Worm (Caenorhabditis elegans) whole organism, young adult: ENCODE data around the gene sri-47.

Experiments
- B0035.1 ChIP-seq: sonication (generic microtip); optimal IDR thresholded peaks from 2 replicates; lab custom pipeline; 2016; ENCODE audit warnings: missing genetic modification characterization, mild to moderate bottlenecking, missing compliant biosample characterization, missing genotype, missing genetic modification reagents
- B0336.3 ChIP-seq: fragments of 200-800 bp; sonication (Bioruptor generic); IDR thresholded peaks from 2 replicates; pipeline ENCODE4 v1.3.6; 2022; ENCODE audit warnings: missing genetic modification characterization, missing compliant biosample characterization
- C06A6.2 ChIP-seq: fragments of 200-800 bp; sonication (Bioruptor generic); conservative IDR thresholded peaks from 2 replicates; pipeline ENCODE4 v1.3.6; 2022; ENCODE audit warnings: missing genetic modification characterization, missing compliant biosample characterization
- D2030.7 ChIP-seq: fragments of 200-800 bp; sonication (Bioruptor generic); IDR thresholded peaks from 2 replicates; pipeline ENCODE4 v1.3.6; 2022; ENCODE audit warnings: missing genetic modification reagents, missing genetic modification characterization, missing compliant biosample characterization
- F37B4.10 ChIP-seq: fragments of 200-800 bp; sonication (Bioruptor generic); IDR thresholded peaks from 2 replicates; pipeline ENCODE4 v1.3.6; 2022; ENCODE audit warnings: missing genetic modification characterization, missing compliant biosample characterization
- F39B2.1 ChIP-seq: fragments of 200-800 bp; sonication (Bioruptor generic); IDR thresholded peaks from 2 replicates; pipeline ENCODE4 v1.3.6; 2022; ENCODE audit warnings: missing genetic modification reagents, missing genetic modification characterization, missing compliant biosample characterization
- F57A8.1 ChIP-seq: fragments of 200-800 bp; sonication (Bioruptor generic); optimal IDR thresholded peaks from 2 replicates; lab custom pipeline; 2018; ENCODE audit warnings: mild to moderate bottlenecking, missing genetic modification characterization, moderate library complexity, missing compliant biosample characterization
- F57C9.4 ChIP-seq: sonication (generic microtip); optimal IDR thresholded peaks from 2 replicates; lab custom pipeline; 2017; ENCODE audit warnings: mild to moderate bottlenecking, missing genetic modification characterization, missing compliant biosample characterization
- K12H6.12 ChIP-seq: fragments of 200-800 bp; sonication (Bioruptor generic); optimal IDR thresholded peaks from 2 replicates; lab custom pipeline; 2018; ENCODE audit warnings: mild to moderate bottlenecking, missing genetic modification characterization, missing compliant biosample characterization
- Y53G8AR.9 ChIP-seq: fragments of 200-800 bp; sonication (Bioruptor generic); conservative IDR thresholded peaks from 2 replicates; pipeline ENCODE4 v1.3.6; 2022; ENCODE audit warnings: missing genetic modification reagents, missing genetic modification characterization, missing compliant biosample characterization
- attf-6 ChIP-seq: fragments of 200-800 bp; sonication (Bioruptor generic); IDR thresholded peaks from 2 replicates; pipeline ENCODE4 v1.3.6; 2022; ENCODE audit warnings: missing genetic modification reagents, missing genetic modification characterization, missing compliant biosample characterization
- bed-1 ChIP-seq: fragments of 200-800 bp; sonication (Bioruptor generic); IDR thresholded peaks from 2 replicates; pipeline ENCODE4 v1.3.6; 2022; ENCODE audit warnings: missing genetic modification reagents, missing genetic modification characterization, missing compliant biosample characterization
- chd-7 ChIP-seq: sonication (generic microtip); optimal IDR thresholded peaks from 2 replicates; lab custom pipeline; 2016; ENCODE audit warnings: mild to moderate bottlenecking, missing genetic modification characterization, moderate library complexity, missing compliant biosample characterization
- ekl-4 ChIP-seq: fragments of 200-800 bp; sonication (Bioruptor generic); IDR thresholded peaks from 2 replicates; pipeline ENCODE4 v1.3.6; 2022; ENCODE audit warnings: missing genetic modification reagents, missing genetic modification characterization, missing compliant biosample characterization
- hmg-20 ChIP-seq: fragments of 200-800 bp; sonication (Bioruptor generic); IDR thresholded peaks from 2 replicates; pipeline ENCODE4 v1.3.6; 2022; ENCODE audit warnings: missing genetic modification reagents, missing genetic modification characterization, missing compliant biosample characterization
- hrde-1 ChIP-seq: sonication (generic microtip); optimal IDR thresholded peaks from 2 replicates; lab custom pipeline; 2016; ENCODE audit warnings: missing genetic modification characterization, mild to moderate bottlenecking, missing compliant biosample characterization, moderate library complexity, missing genotype, missing genetic modification reagents, borderline replicate concordance
- hsf-1 ChIP-seq: fragments of 200-800 bp; sonication (Bioruptor generic); IDR thresholded peaks from 2 replicates; pipeline ENCODE4 v1.3.6; 2022; ENCODE audit warnings: missing genetic modification reagents, missing genetic modification characterization, missing compliant biosample characterization
- lin-26 ChIP-seq: fragments of 200-800 bp; sonication (Bioruptor generic); IDR thresholded peaks from 2 replicates; pipeline ENCODE4 v1.3.6; 2022; ENCODE audit warnings: missing genetic modification reagents, missing genetic modification characterization, missing compliant biosample characterization
- lin-40 ChIP-seq: sonication (generic microtip); optimal IDR thresholded peaks from 2 replicates; lab custom pipeline; 2016; ENCODE audit warnings: missing genetic modification characterization, mild to moderate bottlenecking, missing compliant biosample characterization, missing genotype, missing genetic modification reagents
- mes-4 ChIP-seq: sonication (generic microtip); optimal IDR thresholded peaks from 2 replicates; lab custom pipeline; 2016; ENCODE audit warnings: missing genotype, missing genetic modification characterization, missing compliant biosample characterization
- nfyb-1 ChIP-seq: fragments of 200-800 bp; sonication (Bioruptor generic); IDR thresholded peaks from 2 replicates; pipeline ENCODE4 v1.3.6; 2022; ENCODE audit warnings: missing genetic modification reagents, missing genetic modification characterization, missing compliant biosample characterization
- nhr-120 ChIP-seq: fragments of 200-800 bp; sonication (Bioruptor generic); IDR thresholded peaks from 2 replicates; pipeline ENCODE4 v1.3.6; 2022; ENCODE audit warnings: missing genetic modification characterization, missing compliant biosample characterization
- nhr-80 ChIP-seq: sonication (generic microtip); optimal IDR thresholded peaks from 2 replicates; lab custom pipeline; 2016; ENCODE audit warnings: missing genetic modification characterization, missing compliant biosample characterization
- nhr-90 ChIP-seq: sonication (generic microtip); optimal IDR thresholded peaks from 2 replicates; lab custom pipeline; 2016; ENCODE audit warnings: missing genotype, mild to moderate bottlenecking, missing genetic modification characterization, missing compliant biosample characterization
- pbrm-1 ChIP-seq: fragments of 200-800 bp; sonication (Bioruptor generic); IDR thresholded peaks from 2 replicates; pipeline ENCODE4 v1.3.6; 2022; ENCODE audit warnings: missing genetic modification reagents, missing genetic modification characterization, missing compliant biosample characterization
- rcor-1 ChIP-seq: fragments of 200-800 bp; sonication (Bioruptor generic); IDR thresholded peaks from 2 replicates; pipeline ENCODE4 v1.3.6; 2022; ENCODE audit warnings: missing genetic modification reagents, missing genetic modification characterization, missing compliant biosample characterization
- rpc-1 ChIP-seq, 2 experiments: fragments of 150-350 bp in 1 of 2; sonication (generic microtip) in 1 of 2; optimal IDR thresholded peaks; 2 replicates each; lab custom pipeline; 2014 to 2018; ENCODE audit warnings: missing biosample characterization in 1 of 2, missing genetic modification characterization in 1 of 2, missing genetic modification reagents in 1 of 2, missing genotype in 1 of 2
- sdz-38 ChIP-seq: sonication (generic microtip); optimal IDR thresholded peaks from 2 replicates; lab custom pipeline; 2016; ENCODE audit warnings: missing genotype, missing genetic modification characterization, missing compliant biosample characterization
- snpc-3.4 ChIP-seq: sonication (generic microtip); optimal IDR thresholded peaks from 2 replicates; lab custom pipeline; 2017; ENCODE audit warnings: missing genetic modification characterization, mild to moderate bottlenecking, missing compliant biosample characterization, antibody characterized with exemption, moderate library complexity, missing genotype, missing genetic modification reagents
- tbp1 ChIP-seq: fragments of 200-800 bp; sonication (Bioruptor generic); optimal IDR thresholded peaks from 2 replicates; lab custom pipeline; 2018; ENCODE audit warnings: mild to moderate bottlenecking, missing genetic modification characterization, missing compliant biosample characterization
- unc-130 ChIP-seq: sonication (generic microtip); optimal IDR thresholded peaks from 2 replicates; lab custom pipeline; 2016; ENCODE audit warnings: missing genetic modification reagents, missing genetic modification characterization, missing compliant biosample characterization
- unc-62 ChIP-seq: fragments of 150-350 bp; optimal IDR thresholded peaks from 2 replicates; lab custom pipeline; 2014; ENCODE audit warnings: missing biosample characterization, missing genetic modification reagents, missing genetic modification characterization
- ztf-18 ChIP-seq: sonication (generic microtip); optimal IDR thresholded peaks from 2 replicates; lab custom pipeline; 2016; ENCODE audit warnings: missing genotype, mild to moderate bottlenecking, missing genetic modification characterization, missing compliant biosample characterization
- ztf-22 ChIP-seq: fragments of 200-800 bp; sonication (Bioruptor generic); optimal IDR thresholded peaks from 2 replicates; lab custom pipeline; 2018; ENCODE audit warnings: mild to moderate bottlenecking, missing genetic modification characterization, moderate library complexity, missing compliant biosample characterization
- ztf-6 ChIP-seq: fragments of 200-800 bp; sonication (Bioruptor generic); IDR thresholded peaks from 2 replicates; pipeline ENCODE4 v1.3.6; 2022; ENCODE audit warnings: missing genetic modification reagents, missing genetic modification characterization, missing compliant biosample characterization

Gene sri-47

ce11 chrII:2681118-2681517, 24.4 kb downstream of the sri-47 start, which contains the start of gene F34D6.1:
TSS of gene F34D6.1 (minus strand) at chrII:2681218.
- TF ChIP-seq pbrm-1 (GFP tag; lab: Robert Waterston, UW), result no peak
- TF ChIP-seq B0336.3 (GFP tag; lab: Robert Waterston, UW), result no peak
- TF ChIP-seq mes-4 (tag; lab: Kevin White, UChicago), result no peak
- TF ChIP-seq rcor-1 (GFP tag; lab: Robert Waterston, UW), result no peak
- TF ChIP-seq unc-62 (GFP tag; lab: Kevin White, UChicago), result no peak
- TF ChIP-seq unc-130 (GFP tag; lab: Kevin White, UChicago), result no peak
- no peak for TF ChIP-seq C06A6.2 (GFP tag; lab: Robert Waterston, UW)
- no peak for TF ChIP-seq tbp1
- TF ChIP-seq lin-26 (GFP tag; lab: Robert Waterston, UW), result no peak
- no peak for TF ChIP-seq ztf-18 (tag; lab: Kevin White, UChicago)
- TF ChIP-seq chd-7 (tag; lab: Kevin White, UChicago), result no peak
- TF ChIP-seq hsf-1 (GFP tag; lab: Robert Waterston, UW), result no peak
- TF ChIP-seq lin-40 (tag; lab: Kevin White, UChicago), result no peak
- TF ChIP-seq F57A8.1 (GFP tag; lab: Kevin White, UChicago), result no peak

- no peak for TF ChIP-seq sdz-38 (tag; lab: Kevin White, UChicago)
- no peak for TF ChIP-seq ztf-6 (GFP tag; lab: Robert Waterston, UW)
- no peak for TF ChIP-seq hmg-20 (GFP tag; lab: Robert Waterston, UW)
- no peak for TF ChIP-seq nhr-90 (tag; lab: Kevin White, UChicago)
- TF ChIP-seq ztf-22 (GFP tag; lab: Kevin White, UChicago), result no peak
- TF ChIP-seq mes-4 (tag; lab: Kevin White, UChicago), result no peak
- no peak for TF ChIP-seq nhr-120
- no peak for TF ChIP-seq B0035.1 (tag; lab: Kevin White, UChicago)
- TF ChIP-seq rpc-1 (optimal IDR thresholded peaks at IDR 0.05; lab: Kevin White, UChicago), result no peak
- TF ChIP-seq rpc-1 (tag; optimal IDR thresholded peaks at IDR 0.05; lab: Kevin White, UChicago), result no peak
- TF ChIP-seq ekl-4, result no peak
- TF ChIP-seq F37B4.10, result no peak
- TF ChIP-seq, all 124 proteins: peak for 0
Observed at ce11 chrII:2684208-2684607, 27.5 kb downstream of the sri-47 start, which contains the start of gene ceh-87. TSS of gene ceh-87 (minus strand) at chrII:2684308.

ce11 chrII:2684783-2685182, 28.1 kb downstream of the sri-47 start:
- TF ChIP-seq F57C9.4 (tag; lab: Kevin White, UChicago), result no peak
- TF ChIP-seq bed-1 (GFP tag; lab: Robert Waterston, UW), result no peak
- no peak for TF ChIP-seq F39B2.1
- no peak for TF ChIP-seq Y53G8AR.9 (GFP tag; lab: Robert Waterston, UW)
- no peak for TF ChIP-seq nhr-80 (tag; lab: Kevin White, UChicago)
- no peak for TF ChIP-seq hrde-1 (tag; lab: Kevin White, UChicago)
- no peak for TF ChIP-seq D2030.7 (GFP tag; lab: Robert Waterston, UW)
- TF ChIP-seq snpc-3.4, result no peak
- no peak for TF ChIP-seq nfyb-1
- no peak for TF ChIP-seq K12H6.12
- TF ChIP-seq attf-6 (GFP tag; lab: Robert Waterston, UW), result no peak
